Fruit fly (Drosophila melanogaster) whole organism, pupa: Measurements from ENCODE around the gene Mco1.

Experiments used
- CG10348 ChIP-seq: fragments of 200-800 bp; sonication (Bioruptor generic); IDR thresholded peaks from 2 replicates; pipeline ENCODE4 v1.3.6; 2022; ENCODE audit warnings: missing biosample characterization, missing genetic modification characterization
- CG13204 ChIP-seq: fragments of 200-800 bp; sonication (Bioruptor generic); optimal IDR thresholded peaks from 2 replicates; lab custom pipeline; 2018; ENCODE audit warnings: missing biosample characterization, mild to moderate bottlenecking, missing genetic modification characterization, moderate library complexity
- CG34367 ChIP-seq: fragments of 200-800 bp; sonication (Bioruptor generic); optimal IDR thresholded peaks from 2 replicates; lab custom pipeline; 2018; ENCODE audit warnings: missing biosample characterization, mild to moderate bottlenecking, missing genetic modification characterization
- CG8159 ChIP-seq: fragments of 200-800 bp; sonication (Bioruptor generic); optimal IDR thresholded peaks from 3 replicates; lab custom pipeline; 2018; ENCODE audit warnings: missing biosample characterization, mild to moderate bottlenecking, missing genetic modification characterization, moderate library complexity
- rn ChIP-seq: fragments of 200-800 bp; sonication (Bioruptor generic); IDR thresholded peaks from 2 replicates; pipeline ENCODE4 v1.3.6; 2022; ENCODE audit warnings: missing biosample characterization, missing genetic modification characterization

DNA sequence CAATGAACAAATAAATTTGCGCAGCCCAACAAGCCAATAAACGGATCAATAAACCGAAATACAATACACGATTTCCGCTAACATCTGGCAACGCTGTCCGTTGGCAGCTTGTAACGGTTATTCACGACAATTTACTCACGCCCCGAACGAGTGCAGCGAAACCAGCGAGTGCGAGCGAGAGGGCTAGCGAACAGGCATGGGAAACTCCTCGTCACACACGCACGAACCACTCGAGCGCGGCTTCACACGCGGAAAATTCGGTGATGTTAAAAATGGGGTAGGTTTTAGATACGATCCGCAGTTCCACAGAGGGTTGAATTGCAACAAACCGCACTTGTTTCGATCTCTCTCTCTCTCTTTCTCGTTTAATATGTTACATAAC is 43.7 kb downstream of the Mco1 start:
- TF ChIP-seq CG8159 (tag; lab: Kevin White, UChicago) (no peak), CG10348 (GFP tag; lab: Robert Waterston, UW) (no peak), CG13204 (GFP tag; lab: Kevin White, UChicago) (no peak), CG34367 (no peak), rn (GFP tag; lab: Robert Waterston, UW) (no peak)
